Fruit fly (Drosophila melanogaster) whole organism, pupa: ENCODE measurements around the gene Zip99C.

ENCODE experiments used
- CG10348 ChIP-seq: fragments of 200-800 bp; sonication (Bioruptor generic); IDR thresholded peaks from 2 replicates; pipeline ENCODE4 v1.3.6; 2022; ENCODE audit warnings: missing biosample characterization, missing genetic modification characterization
- CG12605 ChIP-seq: fragments of 200-800 bp; sonication (Bioruptor generic); IDR thresholded peaks from 2 replicates; pipeline ENCODE4 v1.3.6; 2022; ENCODE audit warnings: missing biosample characterization, missing genetic modification characterization
- CG13204 ChIP-seq: fragments of 200-800 bp; sonication (Bioruptor generic); optimal IDR thresholded peaks from 2 replicates; lab custom pipeline; 2018; ENCODE audit warnings: missing biosample characterization, mild to moderate bottlenecking, missing genetic modification characterization, moderate library complexity
- CG14655 ChIP-seq: fragments of 200-800 bp; sonication (Bioruptor generic); optimal IDR thresholded peaks from 3 replicates; lab custom pipeline; 2017; ENCODE audit warnings: mild to moderate bottlenecking, missing biosample characterization, missing genetic modification reagents, missing genetic modification characterization
- CG15710 ChIP-seq: fragments of 200-800 bp; sonication (Bioruptor generic); optimal IDR thresholded peaks from 2 replicates; lab custom pipeline; 2018; ENCODE audit warnings: missing biosample characterization, mild to moderate bottlenecking, missing genetic modification characterization, moderate library complexity
- CG17806 ChIP-seq: fragments of 200-800 bp; sonication (Bioruptor generic); optimal IDR thresholded peaks from 2 replicates; lab custom pipeline; 2018; ENCODE audit warnings: missing biosample characterization, mild to moderate bottlenecking, missing genetic modification characterization, moderate library complexity
- CG32121 ChIP-seq: fragments of 200-800 bp; sonication (Bioruptor generic); IDR thresholded peaks from 2 replicates; pipeline ENCODE4 v1.3.6; 2022; ENCODE audit warnings: missing biosample characterization, missing genetic modification characterization
- CG34367 ChIP-seq: fragments of 200-800 bp; sonication (Bioruptor generic); optimal IDR thresholded peaks from 2 replicates; lab custom pipeline; 2018; ENCODE audit warnings: missing biosample characterization, mild to moderate bottlenecking, missing genetic modification characterization
- CG4496 ChIP-seq: fragments of 200-800 bp; sonication (Bioruptor generic); IDR thresholded peaks from 3 replicates; pipeline ENCODE4 v1.3.6; 2022; ENCODE audit warnings: missing biosample characterization, missing genetic modification characterization
- CG8159 ChIP-seq: fragments of 200-800 bp; sonication (Bioruptor generic); optimal IDR thresholded peaks from 3 replicates; lab custom pipeline; 2018; ENCODE audit warnings: missing biosample characterization, mild to moderate bottlenecking, missing genetic modification characterization, moderate library complexity
- CG8301 ChIP-seq: fragments of 200-800 bp; sonication (Bioruptor generic); optimal IDR thresholded peaks from 2 replicates; lab custom pipeline; 2018; ENCODE audit warnings: missing biosample characterization, mild to moderate bottlenecking, missing genetic modification characterization
- CG9948 ChIP-seq: fragments of 200-800 bp; sonication (Bioruptor generic); optimal IDR thresholded peaks from 2 replicates; lab custom pipeline; 2018; ENCODE audit warnings: missing biosample characterization, mild to moderate bottlenecking, missing genetic modification characterization, moderate library complexity
- D1 ChIP-seq: fragments of 200-800 bp; sonication (Bioruptor generic); optimal IDR thresholded peaks from 2 replicates; lab custom pipeline; 2018; ENCODE audit warnings: missing biosample characterization, mild to moderate bottlenecking, missing genetic modification characterization, moderate library complexity
- EcR ChIP-seq: fragments of 200-800 bp; sonication (Bioruptor generic); optimal IDR thresholded peaks from 3 replicates; lab custom pipeline; 2019; ENCODE audit warnings: missing biosample characterization, missing genetic modification characterization, mild to moderate bottlenecking, moderate library complexity, missing genetic modification reagents
- Ets98B ChIP-seq: fragments of 200-800 bp; sonication (Bioruptor generic); IDR thresholded peaks from 2 replicates; pipeline ENCODE4 v1.3.6; 2022; ENCODE audit warnings: missing biosample characterization, missing genetic modification characterization
- Pif1A ChIP-seq: fragments of 200-800 bp; sonication (Bioruptor generic); optimal IDR thresholded peaks from 3 replicates; lab custom pipeline; 2016; ENCODE audit warnings: missing biosample characterization, missing genetic modification characterization
- Pif1B ChIP-seq: fragments of 200-800 bp; sonication (Bioruptor generic); optimal IDR thresholded peaks from 3 replicates; lab custom pipeline; 2016; ENCODE audit warnings: missing biosample characterization, missing genetic modification characterization
- Snoo ChIP-seq: fragments of 200-800 bp; sonication (Bioruptor generic); optimal IDR thresholded peaks from 3 replicates; lab custom pipeline; 2017; ENCODE audit warnings: missing biosample characterization, mild to moderate bottlenecking, missing genetic modification characterization, inconsistent platforms
- fd96Ca ChIP-seq: fragments of 200-800 bp; sonication (Bioruptor generic); IDR thresholded peaks from 3 replicates; pipeline ENCODE4 v1.3.6; 2022; ENCODE audit warnings: missing biosample characterization, missing genetic modification characterization
- gl ChIP-seq: fragments of 200-800 bp; sonication (Bioruptor generic); optimal IDR thresholded peaks from 2 replicates; lab custom pipeline; 2018; ENCODE audit warnings: missing biosample characterization, mild to moderate bottlenecking, missing genetic modification characterization
- rn ChIP-seq: fragments of 200-800 bp; sonication (Bioruptor generic); IDR thresholded peaks from 2 replicates; pipeline ENCODE4 v1.3.6; 2022; ENCODE audit warnings: missing biosample characterization, missing genetic modification characterization

Zip99C gene

DNA sequence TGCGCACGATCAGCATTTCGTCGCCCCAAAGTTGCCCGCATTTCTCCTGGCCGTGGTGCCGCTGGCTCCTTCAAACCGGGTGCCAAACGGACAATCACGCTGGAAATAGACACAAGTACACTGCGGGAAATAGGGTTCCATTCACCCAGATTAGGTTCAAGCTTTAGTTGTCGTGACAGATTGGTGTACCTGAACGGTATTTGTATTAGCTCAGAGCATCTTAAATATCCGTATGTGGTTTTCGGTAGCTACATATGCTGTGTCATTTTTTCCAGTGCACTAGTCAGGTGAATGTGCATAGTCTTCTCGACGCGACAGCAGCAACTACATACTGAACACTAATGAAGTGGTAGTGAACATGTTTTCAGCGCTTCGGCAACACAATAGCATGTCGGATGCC, 21.6 kb downstream of the Zip99C start:
- TF ChIP-seq CG15710 (tag; lab: Kevin White, UChicago) (peak; percentile 69), EcR (GFP tag; lab: Kevin White, UChicago) (no peak), CG34367 (tag; lab: Kevin White, UChicago) (peak; percentile 70), CG13204 (GFP tag; lab: Kevin White, UChicago) (no peak), CG12605 (peak; percentile 84), Snoo (tag; lab: Kevin White, UChicago) (no peak), CG14655 (GFP tag; lab: Kevin White, UChicago) (no peak), CG8159 (no peak), CG17806 (tag; lab: Kevin White, UChicago) (peak; percentile 49), CG4496 (GFP tag; lab: Robert Waterston, UW) (peak; percentile 90), CG10348 (GFP tag; lab: Robert Waterston, UW) (peak; percentile 64), gl (tag; lab: Kevin White, UChicago) (no peak), CG32121 (peak; percentile 80), CG8301 (peak; percentile 83), Pif1B (GFP tag; lab: Kevin White, UChicago) (peak; percentile 68), Ets98B (GFP tag; lab: Robert Waterston, UW) (peak; percentile 93), CG9948 (tag; lab: Kevin White, UChicago) (peak; percentile 51), fd96Ca (peak; percentile 94), rn (peak; percentile 65), Pif1A (GFP tag; lab: Kevin White, UChicago) (no peak), D1 (tag; lab: Kevin White, UChicago) (no peak)
- TF ChIP-seq, all 21 proteins: peak for 13

DNA sequence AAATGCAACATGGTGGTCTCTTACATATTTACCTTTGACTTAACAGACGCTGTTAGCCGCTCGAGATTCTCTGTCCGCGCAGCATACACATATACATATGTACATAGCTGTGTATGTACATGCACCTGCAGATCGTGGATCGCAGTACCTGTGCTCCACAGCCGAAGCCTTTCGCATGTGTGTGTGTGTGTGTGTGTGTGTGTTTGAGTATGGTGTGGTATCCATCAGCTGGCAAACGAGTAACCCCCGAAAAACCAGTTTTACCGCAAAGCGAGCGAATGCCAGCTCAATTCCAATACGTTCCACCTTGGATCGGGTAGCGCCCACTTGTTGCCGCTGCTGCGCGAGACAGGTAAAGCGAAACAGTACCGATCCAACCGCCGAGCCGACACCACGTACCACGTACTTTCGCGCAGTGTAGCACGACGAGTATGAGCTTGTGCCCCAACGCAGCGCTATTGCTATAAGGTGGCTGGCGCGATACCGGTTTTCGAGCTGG, 27.4 kb downstream of the Zip99C start, which contains the start of gene Cad99C:
Gene Cad99C (plus strand): TSS at position 365 of the 499 bp plus-strand sequence.
- TF ChIP-seq CG34367 (tag; lab: Kevin White, UChicago) (no peak), CG12605 (peak; percentile 55; the same call in 1 of the 2 replicates), CG4496 (GFP tag; lab: Robert Waterston, UW) (no peak), fd96Ca (no peak), CG17806 (tag; lab: Kevin White, UChicago) (no peak), Pif1B (GFP tag; lab: Kevin White, UChicago) (no peak), rn (no peak), EcR (GFP tag; lab: Kevin White, UChicago) (peak; percentile 61), Snoo (tag; lab: Kevin White, UChicago) (peak; percentile 11), CG32121 (0 out of 2 replicates have a peak, but pooled peaks have one; percentile 46), Ets98B (GFP tag; lab: Robert Waterston, UW) (peak; percentile 52), CG14655 (GFP tag; lab: Kevin White, UChicago) (no peak), CG8301 (no peak), CG10348 (GFP tag; lab: Robert Waterston, UW) (no peak), CG15710 (tag; lab: Kevin White, UChicago) (no peak), CG9948 (tag; lab: Kevin White, UChicago) (no peak), Pif1A (GFP tag; lab: Kevin White, UChicago) (no peak), CG13204 (GFP tag; lab: Kevin White, UChicago) (peak; percentile 18)

DNA sequence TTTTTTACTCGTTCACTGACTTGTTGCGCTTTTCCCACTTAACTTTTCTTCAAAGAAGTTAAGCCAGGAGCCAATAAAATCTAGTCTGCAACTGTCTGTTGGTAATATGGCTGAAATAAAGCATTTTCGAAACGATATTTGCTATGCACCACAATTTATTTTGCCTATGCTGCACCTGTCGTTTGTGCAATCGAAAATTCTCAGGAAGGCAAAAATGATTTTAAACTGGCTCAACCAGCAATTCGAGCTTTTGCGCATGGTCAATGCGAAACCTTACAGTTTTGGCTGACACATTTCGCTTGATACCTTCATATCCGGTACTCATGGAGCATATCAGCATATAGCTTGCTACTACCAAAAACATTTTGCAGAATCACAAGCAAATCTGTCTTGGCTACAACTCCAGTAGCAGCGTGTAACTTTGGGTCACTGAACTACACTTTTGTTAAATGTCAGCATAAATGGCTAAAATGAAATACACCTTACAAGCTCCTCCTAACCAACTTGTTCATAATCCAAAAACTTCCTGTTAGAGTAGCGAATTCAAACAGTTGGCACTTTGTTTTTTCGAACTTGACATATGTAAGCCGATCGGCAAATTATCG, 28.9 kb downstream of the Zip99C start:
- TF ChIP-seq CG9948 (tag; lab: Kevin White, UChicago) (no peak), CG14655 (GFP tag; lab: Kevin White, UChicago) (no peak), Pif1A (GFP tag; lab: Kevin White, UChicago) (no peak), fd96Ca (no peak), CG8159 (no peak), CG8301 (no peak), rn (no peak), CG17806 (tag; lab: Kevin White, UChicago) (no peak), CG13204 (GFP tag; lab: Kevin White, UChicago) (no peak), D1 (tag; lab: Kevin White, UChicago) (no peak), Pif1B (GFP tag; lab: Kevin White, UChicago) (no peak), CG32121 (no peak)

DNA sequence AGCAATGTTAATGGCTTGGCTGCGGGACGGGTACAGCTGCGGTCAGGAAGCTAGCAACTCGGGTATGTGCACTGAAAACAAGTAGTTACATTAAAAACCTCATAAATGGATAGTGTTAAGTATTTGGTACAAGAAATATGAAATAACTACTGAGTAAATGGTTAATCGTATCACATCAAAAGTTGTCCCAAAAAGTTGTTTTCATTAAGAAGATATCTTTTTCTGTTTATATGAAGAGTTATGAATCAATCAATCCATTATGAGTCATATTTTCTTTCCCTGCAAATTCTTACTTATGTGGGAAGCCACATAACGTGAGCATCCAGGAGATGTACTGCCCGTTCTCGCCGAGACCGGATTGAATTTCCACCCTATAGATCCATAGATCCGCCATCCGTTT, 29.9 kb downstream of the Zip99C start:
- peak; percentile 25 for TF ChIP-seq CG34367 (tag; lab: Kevin White, UChicago)
- TF ChIP-seq EcR (GFP tag; lab: Kevin White, UChicago) = no peak
- peak; percentile 69 for TF ChIP-seq CG14655 (GFP tag; lab: Kevin White, UChicago)
- TF ChIP-seq CG17806 (tag; lab: Kevin White, UChicago) = peak; percentile 22
- peak; percentile 31 for TF ChIP-seq CG9948 (tag; lab: Kevin White, UChicago)
- TF ChIP-seq CG15710 (tag; lab: Kevin White, UChicago) = peak; percentile 12
- TF ChIP-seq Pif1A (GFP tag; lab: Kevin White, UChicago) = peak; percentile 9
- no peak for TF ChIP-seq fd96Ca
- no peak for TF ChIP-seq D1 (tag; lab: Kevin White, UChicago)
- TF ChIP-seq CG8159 = peak; percentile 40
- no peak for TF ChIP-seq rn
- TF ChIP-seq gl (tag; lab: Kevin White, UChicago) = peak; percentile 20
- peak; percentile 46 for TF ChIP-seq CG8301

DNA sequence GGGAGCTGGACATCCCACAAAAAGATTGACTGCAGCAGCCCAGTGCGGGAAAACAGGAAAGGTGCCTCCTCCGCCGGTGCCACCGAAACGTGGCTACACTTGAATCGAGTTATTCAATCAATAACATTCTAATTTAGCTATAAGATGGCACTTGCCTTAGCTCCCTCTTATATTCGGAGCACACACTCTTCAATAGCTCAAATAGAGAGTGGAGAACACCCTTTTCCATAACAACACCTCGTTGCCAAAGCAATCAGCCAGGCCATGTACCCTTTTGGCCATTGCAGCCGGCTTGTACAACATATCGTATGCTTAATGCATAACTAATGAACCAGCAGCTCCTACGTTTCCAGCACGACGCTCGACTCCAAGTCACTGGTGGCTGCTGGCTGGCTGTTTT, 30.9 kb downstream of the Zip99C start:
- peak; percentile 49 for TF ChIP-seq CG14655 (GFP tag; lab: Kevin White, UChicago)
- no peak for TF ChIP-seq EcR (GFP tag; lab: Kevin White, UChicago)
- peak; percentile 46; the same call in 1 of the 2 replicates for TF ChIP-seq CG32121
- TF ChIP-seq CG17806 (tag; lab: Kevin White, UChicago) = no peak
- no peak for TF ChIP-seq CG8159
- TF ChIP-seq fd96Ca = peak; percentile 60
- no peak for TF ChIP-seq D1 (tag; lab: Kevin White, UChicago)
- peak; percentile 38; the same call in 1 of the 3 replicates for TF ChIP-seq CG4496 (GFP tag; lab: Robert Waterston, UW)
- TF ChIP-seq Pif1A (GFP tag; lab: Kevin White, UChicago) = no peak
- TF ChIP-seq CG34367 (tag; lab: Kevin White, UChicago) = no peak
- TF ChIP-seq CG9948 (tag; lab: Kevin White, UChicago) = no peak
- TF ChIP-seq Pif1B (GFP tag; lab: Kevin White, UChicago) = no peak
- TF ChIP-seq rn = no peak
- no peak for TF ChIP-seq CG10348 (GFP tag; lab: Robert Waterston, UW)
- TF ChIP-seq CG15710 (tag; lab: Kevin White, UChicago) = no peak
- TF ChIP-seq gl (tag; lab: Kevin White, UChicago) = no peak
- no peak for TF ChIP-seq Snoo (tag; lab: Kevin White, UChicago)
- TF ChIP-seq CG8301 = peak; percentile 30
- 0 out of 2 replicates have a peak, but pooled peaks have one; percentile 33 for TF ChIP-seq Ets98B (GFP tag; lab: Robert Waterston, UW)
- TF ChIP-seq CG12605 = no peak
- TF ChIP-seq CG13204 (GFP tag; lab: Kevin White, UChicago) = no peak
